Fruit fly (Drosophila melanogaster): ENCODE results near the gene Glys.

- TF ChIP-seq psq (optimal IDR thresholded peaks at IDR 0.05) (no peak), EcR (GFP tag; optimal IDR thresholded peaks at IDR 0.05) (no peak)
These were observed 29.6 kb downstream of the Glys start for dm6 chr3R:15117765-15118164.

Data from whole organism.